Worm (Caenorhabditis elegans): ENCODE results near the gene W04G3.13.

W04G3.13 gene

ce11 chrX:11079667-11080066 is at the start of gene W04G3.13:
Gene W04G3.13, minus strand, starts transcription at chrX:11079767.
- no peak for TF ChIP-seq ztf-29 (GFP tag; IDR thresholded peaks at IDR 0.05)
- no peak for TF ChIP-seq klf-2 (GFP tag; conservative IDR thresholded peaks at IDR 0.05)
- TF ChIP-seq ref-1 (GFP tag; conservative IDR thresholded peaks at IDR 0.05): no peak
- TF ChIP-seq flt-1 (GFP tag; IDR thresholded peaks at IDR 0.05): no peak
- TF ChIP-seq cog-1 (tag; optimal IDR thresholded peaks at IDR 0.05): no peak
- no peak for TF ChIP-seq T22C8.4 (GFP tag; IDR thresholded peaks at IDR 0.05)
- TF ChIP-seq med-1 (GFP tag; optimal IDR thresholded peaks at IDR 0.05; ENCODE audit: insufficient read depth): no peak
- TF ChIP-seq ztf-23 (GFP tag; IDR thresholded peaks at IDR 0.05): no peak
- TF ChIP-seq tab-1 (GFP tag; IDR thresholded peaks at IDR 0.05): no peak

- TF ChIP-seq ztf-29 (GFP tag; IDR thresholded peaks at IDR 0.05): no peak
- no peak for TF ChIP-seq T22C8.4 (GFP tag; IDR thresholded peaks at IDR 0.05)
- TF ChIP-seq ref-1 (GFP tag; conservative IDR thresholded peaks at IDR 0.05): no peak
- TF ChIP-seq flt-1 (GFP tag; IDR thresholded peaks at IDR 0.05): no peak
- TF ChIP-seq tab-1 (GFP tag; IDR thresholded peaks at IDR 0.05): no peak
- no peak for TF ChIP-seq med-1 (GFP tag; optimal IDR thresholded peaks at IDR 0.05; ENCODE audit: insufficient read depth)
- no peak for TF ChIP-seq cog-1 (tag; optimal IDR thresholded peaks at IDR 0.05)
- TF ChIP-seq klf-2 (GFP tag; conservative IDR thresholded peaks at IDR 0.05): no peak
- no peak for TF ChIP-seq ztf-23 (GFP tag; IDR thresholded peaks at IDR 0.05)
These were observed 46.7 kb upstream of the W04G3.13 start for ce11 chrX:11126259-11126658.

ce11 chrX:11125520-11125919 is 46.0 kb upstream of the W04G3.13 start, which contains the start of gene alr-1:
Gene alr-1, minus strand, starts transcription at chrX:11125620.
- TF ChIP-seq klf-2 (GFP tag; conservative IDR thresholded peaks at IDR 0.05): no peak
- no peak for TF ChIP-seq ztf-23 (GFP tag; IDR thresholded peaks at IDR 0.05)
- TF ChIP-seq tab-1 (GFP tag; IDR thresholded peaks at IDR 0.05): no peak
- no peak for TF ChIP-seq T22C8.4 (GFP tag; IDR thresholded peaks at IDR 0.05)
- TF ChIP-seq cog-1 (tag; optimal IDR thresholded peaks at IDR 0.05): no peak
- TF ChIP-seq med-1 (GFP tag; optimal IDR thresholded peaks at IDR 0.05; ENCODE audit: insufficient read depth): no peak
- no peak for TF ChIP-seq ztf-29 (GFP tag; IDR thresholded peaks at IDR 0.05)
- TF ChIP-seq flt-1 (GFP tag; IDR thresholded peaks at IDR 0.05): no peak
- no peak for TF ChIP-seq ref-1 (GFP tag; conservative IDR thresholded peaks at IDR 0.05)

- no peak for TF ChIP-seq tab-1 (GFP tag; IDR thresholded peaks at IDR 0.05)
- TF ChIP-seq ztf-23 (GFP tag; IDR thresholded peaks at IDR 0.05): no peak
- no peak for TF ChIP-seq ref-1 (GFP tag; conservative IDR thresholded peaks at IDR 0.05)
- TF ChIP-seq T22C8.4 (GFP tag; IDR thresholded peaks at IDR 0.05): no peak
- TF ChIP-seq med-1 (GFP tag; optimal IDR thresholded peaks at IDR 0.05; ENCODE audit: insufficient read depth): no peak
- no peak for TF ChIP-seq klf-2 (GFP tag; conservative IDR thresholded peaks at IDR 0.05)
- no peak for TF ChIP-seq ztf-29 (GFP tag; IDR thresholded peaks at IDR 0.05)
- no peak for TF ChIP-seq flt-1 (GFP tag; IDR thresholded peaks at IDR 0.05)
- no peak for TF ChIP-seq cog-1 (tag; optimal IDR thresholded peaks at IDR 0.05)
These were observed 44.4 kb upstream of the W04G3.13 start for ce11 chrX:11123998-11124397.

- TF ChIP-seq cog-1 (tag; optimal IDR thresholded peaks at IDR 0.05) (no peak), T22C8.4 (GFP tag; IDR thresholded peaks at IDR 0.05) (no peak), tab-1 (GFP tag; IDR thresholded peaks at IDR 0.05) (no peak), klf-2 (GFP tag; conservative IDR thresholded peaks at IDR 0.05) (no peak), ztf-29 (GFP tag; IDR thresholded peaks at IDR 0.05) (no peak)
These were observed 42.8 kb upstream of the W04G3.13 start for ce11 chrX:11122412-11122811.

- TF ChIP-seq ztf-23 (GFP tag; IDR thresholded peaks at IDR 0.05) (no peak), ref-1 (GFP tag; conservative IDR thresholded peaks at IDR 0.05) (no peak), med-1 (GFP tag; optimal IDR thresholded peaks at IDR 0.05; ENCODE audit: insufficient read depth) (no peak), cog-1 (tag; optimal IDR thresholded peaks at IDR 0.05) (no peak), T22C8.4 (GFP tag; IDR thresholded peaks at IDR 0.05) (no peak), flt-1 (GFP tag; IDR thresholded peaks at IDR 0.05) (no peak), tab-1 (GFP tag; IDR thresholded peaks at IDR 0.05) (no peak), klf-2 (GFP tag; conservative IDR thresholded peaks at IDR 0.05) (no peak), ztf-29 (GFP tag; IDR thresholded peaks at IDR 0.05) (no peak)
These were observed 41.2 kb upstream of the W04G3.13 start, which contains the start of gene R08B4.3 for ce11 chrX:11120808-11121207. Gene R08B4.3, minus strand, starts transcription at chrX:11121005.

- TF ChIP-seq ztf-23 (GFP tag; IDR thresholded peaks at IDR 0.05): no peak
- no peak for TF ChIP-seq cog-1 (tag; optimal IDR thresholded peaks at IDR 0.05)
- no peak for TF ChIP-seq klf-2 (GFP tag; conservative IDR thresholded peaks at IDR 0.05)
- no peak for TF ChIP-seq tab-1 (GFP tag; IDR thresholded peaks at IDR 0.05)
- TF ChIP-seq ref-1 (GFP tag; conservative IDR thresholded peaks at IDR 0.05): no peak
- no peak for TF ChIP-seq ztf-29 (GFP tag; IDR thresholded peaks at IDR 0.05)
- TF ChIP-seq med-1 (GFP tag; optimal IDR thresholded peaks at IDR 0.05; ENCODE audit: insufficient read depth): no peak
- no peak for TF ChIP-seq flt-1 (GFP tag; IDR thresholded peaks at IDR 0.05)
- no peak for TF ChIP-seq T22C8.4 (GFP tag; IDR thresholded peaks at IDR 0.05)
These were observed 37.2 kb upstream of the W04G3.13 start, which contains the start of gene nlp-66 for ce11 chrX:11116723-11117122. Gene nlp-66, minus strand, starts transcription at chrX:11116823.

- TF ChIP-seq tab-1 (GFP tag; IDR thresholded peaks at IDR 0.05): no peak
- no peak for TF ChIP-seq cog-1 (tag; optimal IDR thresholded peaks at IDR 0.05)
- no peak for TF ChIP-seq med-1 (GFP tag; optimal IDR thresholded peaks at IDR 0.05; ENCODE audit: insufficient read depth)
- TF ChIP-seq flt-1 (GFP tag; IDR thresholded peaks at IDR 0.05): no peak
- TF ChIP-seq ref-1 (GFP tag; conservative IDR thresholded peaks at IDR 0.05): no peak
- no peak for TF ChIP-seq klf-2 (GFP tag; conservative IDR thresholded peaks at IDR 0.05)
- TF ChIP-seq T22C8.4 (GFP tag; IDR thresholded peaks at IDR 0.05): no peak
- no peak for TF ChIP-seq ztf-23 (GFP tag; IDR thresholded peaks at IDR 0.05)
- TF ChIP-seq ztf-29 (GFP tag; IDR thresholded peaks at IDR 0.05): no peak
These were observed 34.9 kb upstream of the W04G3.13 start for ce11 chrX:11114420-11114819.

ce11 chrX:11109200-11109599 is 29.6 kb upstream of the W04G3.13 start, which contains the start of gene grd-1:
Gene grd-1, plus strand, starts transcription at chrX:11109440.
- TF ChIP-seq flt-1 (GFP tag; IDR thresholded peaks at IDR 0.05) (no peak), ztf-23 (GFP tag; IDR thresholded peaks at IDR 0.05) (no peak), tab-1 (GFP tag; IDR thresholded peaks at IDR 0.05) (no peak), med-1 (GFP tag; optimal IDR thresholded peaks at IDR 0.05; ENCODE audit: insufficient read depth) (no peak), ztf-29 (GFP tag; IDR thresholded peaks at IDR 0.05) (no peak), T22C8.4 (GFP tag; IDR thresholded peaks at IDR 0.05) (no peak), ref-1 (GFP tag; conservative IDR thresholded peaks at IDR 0.05) (no peak), cog-1 (tag; optimal IDR thresholded peaks at IDR 0.05) (no peak), klf-2 (GFP tag; conservative IDR thresholded peaks at IDR 0.05) (no peak)

- TF ChIP-seq T22C8.4 (GFP tag; IDR thresholded peaks at IDR 0.05) (no peak), med-1 (GFP tag; optimal IDR thresholded peaks at IDR 0.05; ENCODE audit: insufficient read depth) (no peak), tab-1 (GFP tag; IDR thresholded peaks at IDR 0.05) (no peak), cog-1 (tag; optimal IDR thresholded peaks at IDR 0.05) (no peak), ztf-29 (GFP tag; IDR thresholded peaks at IDR 0.05) (no peak), ztf-23 (GFP tag; IDR thresholded peaks at IDR 0.05) (no peak), klf-2 (GFP tag; conservative IDR thresholded peaks at IDR 0.05) (no peak), ref-1 (GFP tag; conservative IDR thresholded peaks at IDR 0.05) (no peak), flt-1 (GFP tag; IDR thresholded peaks at IDR 0.05) (no peak)
These were observed 27.5 kb upstream of the W04G3.13 start, which contains the start of gene clc-17 for ce11 chrX:11107076-11107475. Gene clc-17, plus strand, starts transcription at chrX:11107376.

Data from whole organism, midembryonic.